Fruit fly (Drosophila melanogaster) Kc167 (cell line): ENCODE results near the gene CG17027.

Experiments used
- Myc ChIP-seq: fragments of >200 bp; optimal IDR thresholded peaks from 2 replicates; lab custom pipeline; 2017; ENCODE audit warnings: missing external identifiers
- Sin3A ChIP-seq: fragments of >200 bp; optimal IDR thresholded peaks from 2 replicates; lab custom pipeline; 2018; ENCODE audit warnings: missing external identifiers
- h ChIP-seq: fragments of >200 bp; optimal IDR thresholded peaks from 3 replicates; lab custom pipeline; 2018; ENCODE audit warnings: missing external identifiers
- insv ChIP-seq: fragments of >200 bp; optimal IDR thresholded peaks from 3 replicates; lab custom pipeline; 2018; ENCODE audit warnings: missing external identifiers
- psq ChIP-seq: fragments of >200 bp; optimal IDR thresholded peaks from 2 replicates; lab custom pipeline; 2017; ENCODE audit warnings: missing external identifiers
- ttk ChIP-seq: sonication (Bioruptor generic); optimal IDR thresholded peaks from 2 replicates; lab custom pipeline; 2017; ENCODE audit warnings: missing external identifiers

The CG17027 gene

DNA sequence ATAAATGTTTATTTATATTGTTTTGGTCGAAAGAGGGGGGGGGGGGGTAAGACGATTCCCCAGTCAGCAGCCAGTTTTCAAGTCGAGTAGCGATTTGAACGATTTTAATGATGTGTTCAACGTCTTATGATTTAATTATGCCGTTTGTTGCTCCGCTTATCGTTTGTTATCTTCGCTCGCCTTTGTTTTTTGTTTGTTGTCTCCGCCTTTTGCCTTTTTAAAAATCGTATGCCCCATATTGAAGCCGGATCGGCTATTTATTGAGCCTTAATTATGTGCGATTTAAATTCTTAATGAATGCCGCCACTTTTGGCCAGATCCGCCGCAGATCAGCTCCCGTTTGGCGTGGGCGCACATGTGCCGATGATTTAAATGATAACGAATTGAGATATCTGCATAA lies 34.6 kb downstream of the CG17027 start:
- TF ChIP-seq ttk = no peak
- no peak for TF ChIP-seq psq
- TF ChIP-seq Sin3A (lab: Kevin White, UChicago) = no peak

DNA sequence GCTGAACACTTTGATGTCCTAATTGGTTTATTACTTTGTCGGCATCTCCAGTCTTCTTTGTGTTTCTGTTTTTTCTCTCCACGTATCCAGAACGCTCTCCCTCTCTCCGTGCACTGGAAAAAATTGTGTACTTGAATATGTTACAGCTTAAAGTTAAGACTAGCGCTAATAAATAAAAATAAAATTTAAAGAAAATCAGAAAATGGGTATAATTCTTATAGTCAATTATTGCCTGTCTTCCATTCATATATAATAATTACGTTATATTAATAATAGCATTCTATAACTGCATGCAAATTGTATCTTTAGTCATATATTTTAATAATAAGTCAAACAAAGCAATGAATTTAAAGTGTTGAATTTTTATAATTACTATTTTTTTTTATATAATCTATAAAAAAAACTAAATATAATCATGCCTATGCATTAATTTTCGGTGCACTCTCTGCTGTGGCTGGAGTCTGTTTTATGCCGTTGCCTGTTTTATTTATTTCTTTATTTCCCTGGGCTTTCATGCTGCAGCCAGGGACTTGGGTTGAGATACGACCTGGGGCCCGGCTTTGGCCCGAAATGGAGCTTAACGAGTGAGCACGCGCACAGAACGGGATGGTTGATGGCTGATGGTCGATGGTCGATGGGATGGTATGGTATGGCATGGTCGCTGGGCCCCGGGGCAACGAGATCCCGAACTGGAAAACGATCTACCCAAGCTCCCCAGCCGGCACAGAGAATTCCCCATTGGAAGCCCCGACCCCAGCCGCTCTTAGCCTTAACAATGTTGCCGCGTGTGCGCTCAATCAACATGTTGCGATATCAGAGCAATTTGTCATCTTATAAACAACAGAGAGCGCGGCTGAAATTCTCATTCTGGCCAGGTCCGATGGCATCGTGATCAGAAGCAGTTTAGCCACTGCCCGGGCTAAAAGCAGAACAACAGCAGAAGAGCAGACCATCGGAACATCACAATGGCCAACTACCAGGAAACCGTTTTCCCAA lies 36.2 kb downstream of the CG17027 start:
- TF ChIP-seq Myc = no peak
- TF ChIP-seq h (lab: Kevin White, UChicago) = no peak

DNA sequence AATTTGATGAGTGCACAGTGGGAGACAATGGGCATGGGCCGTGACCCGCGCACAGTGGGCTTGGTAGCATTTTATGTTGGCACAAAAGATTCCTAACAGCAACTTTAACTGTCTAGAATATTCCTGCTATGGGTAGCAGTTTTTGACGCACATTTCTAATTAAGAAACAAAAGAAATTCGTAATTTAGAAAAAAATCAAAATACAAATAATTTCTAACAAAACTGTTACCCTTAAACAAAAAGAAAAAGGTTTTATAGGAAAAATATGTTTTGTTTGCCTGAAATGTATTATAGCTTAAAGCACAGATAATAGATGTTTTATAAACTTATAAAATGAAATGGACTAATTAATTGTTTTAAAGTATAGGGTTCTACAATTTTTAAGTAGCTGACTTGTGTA lies 37.0 kb downstream of the CG17027 start:
- TF ChIP-seq insv (lab: Kevin White, UChicago) (no peak), Sin3A (lab: Kevin White, UChicago) (no peak), ttk (no peak), Myc (no peak), h (lab: Kevin White, UChicago) (no peak), psq (no peak)

DNA sequence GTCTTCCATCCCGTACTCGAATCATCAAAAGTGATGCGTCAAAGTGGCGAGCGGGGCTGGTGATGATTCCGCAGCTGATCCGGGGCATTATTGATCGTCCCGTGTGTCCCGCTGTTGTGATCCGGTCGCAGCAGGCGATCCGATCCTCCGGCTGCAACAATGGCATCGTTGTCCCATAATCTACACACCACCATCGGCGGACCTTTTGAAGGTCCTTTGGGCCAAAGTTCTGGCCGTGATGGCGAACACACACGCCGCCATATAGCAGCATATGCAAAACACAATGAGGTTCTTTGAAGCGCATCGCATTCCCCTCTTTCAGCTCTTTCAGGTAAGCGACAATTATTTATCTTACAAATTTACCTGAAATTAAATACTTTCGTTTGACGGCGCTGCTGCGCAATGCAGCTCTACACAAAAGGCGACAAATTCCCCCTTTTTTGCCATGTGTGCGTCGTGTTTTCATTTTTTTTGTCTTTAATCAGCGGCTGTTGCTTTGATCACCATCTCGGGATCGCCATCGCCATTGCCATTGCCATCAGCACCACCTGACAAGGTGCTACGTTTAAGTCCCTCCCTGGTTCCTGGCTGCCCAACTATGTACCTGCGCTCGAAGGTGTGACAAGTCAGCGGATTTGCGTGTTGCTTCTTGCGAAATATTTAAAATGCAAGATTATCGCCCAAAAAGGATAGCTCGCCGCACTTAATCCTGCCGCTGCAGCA lies 37.8 kb downstream of the CG17027 start:
- TF ChIP-seq Sin3A (lab: Kevin White, UChicago) (no peak), psq (no peak), ttk (no peak), Myc (no peak), h (lab: Kevin White, UChicago) (no peak), insv (lab: Kevin White, UChicago) (no peak)

DNA sequence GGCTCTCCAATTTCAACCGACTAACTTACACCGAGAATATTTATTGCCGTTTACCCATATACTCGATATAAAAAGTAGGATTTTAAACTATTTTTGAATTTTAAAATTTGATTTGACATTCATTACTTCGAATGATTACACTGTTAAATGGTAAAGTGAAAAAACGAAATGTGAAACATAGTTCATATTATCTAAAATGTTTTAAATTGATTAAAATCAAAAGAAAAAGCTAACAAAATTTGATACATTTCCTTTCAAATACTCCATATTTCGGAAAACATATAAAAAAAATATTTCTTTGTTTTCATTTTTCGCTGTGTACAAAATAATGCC lies 38.3 kb downstream of the CG17027 start:
- TF ChIP-seq Sin3A (lab: Kevin White, UChicago) (no peak), ttk (no peak), Myc (no peak), psq (no peak), insv (lab: Kevin White, UChicago) (no peak), h (lab: Kevin White, UChicago) (no peak)

DNA sequence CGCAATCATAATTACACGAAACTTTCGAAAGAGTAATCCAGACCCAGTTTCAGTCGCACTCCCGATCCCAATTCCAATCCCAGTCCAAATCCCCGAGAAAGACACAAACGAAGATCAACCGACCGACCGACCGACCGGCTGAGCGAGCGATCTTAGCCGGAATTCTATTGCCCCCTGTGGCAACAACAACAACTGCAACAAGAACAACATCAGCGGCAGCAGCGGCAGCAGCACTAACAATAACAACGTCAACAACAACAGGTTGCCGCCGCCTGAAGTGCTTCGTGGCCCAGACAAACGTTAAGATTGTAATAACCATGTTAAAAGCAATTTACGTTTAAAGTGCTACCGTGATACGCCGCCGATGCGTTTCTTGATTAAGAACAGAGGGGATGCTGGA lies 38.8 kb downstream of the CG17027 start:
- TF ChIP-seq Sin3A (lab: Kevin White, UChicago) (no peak), insv (lab: Kevin White, UChicago) (no peak), Myc (no peak), h (lab: Kevin White, UChicago) (no peak), ttk (no peak), psq (no peak)

DNA sequence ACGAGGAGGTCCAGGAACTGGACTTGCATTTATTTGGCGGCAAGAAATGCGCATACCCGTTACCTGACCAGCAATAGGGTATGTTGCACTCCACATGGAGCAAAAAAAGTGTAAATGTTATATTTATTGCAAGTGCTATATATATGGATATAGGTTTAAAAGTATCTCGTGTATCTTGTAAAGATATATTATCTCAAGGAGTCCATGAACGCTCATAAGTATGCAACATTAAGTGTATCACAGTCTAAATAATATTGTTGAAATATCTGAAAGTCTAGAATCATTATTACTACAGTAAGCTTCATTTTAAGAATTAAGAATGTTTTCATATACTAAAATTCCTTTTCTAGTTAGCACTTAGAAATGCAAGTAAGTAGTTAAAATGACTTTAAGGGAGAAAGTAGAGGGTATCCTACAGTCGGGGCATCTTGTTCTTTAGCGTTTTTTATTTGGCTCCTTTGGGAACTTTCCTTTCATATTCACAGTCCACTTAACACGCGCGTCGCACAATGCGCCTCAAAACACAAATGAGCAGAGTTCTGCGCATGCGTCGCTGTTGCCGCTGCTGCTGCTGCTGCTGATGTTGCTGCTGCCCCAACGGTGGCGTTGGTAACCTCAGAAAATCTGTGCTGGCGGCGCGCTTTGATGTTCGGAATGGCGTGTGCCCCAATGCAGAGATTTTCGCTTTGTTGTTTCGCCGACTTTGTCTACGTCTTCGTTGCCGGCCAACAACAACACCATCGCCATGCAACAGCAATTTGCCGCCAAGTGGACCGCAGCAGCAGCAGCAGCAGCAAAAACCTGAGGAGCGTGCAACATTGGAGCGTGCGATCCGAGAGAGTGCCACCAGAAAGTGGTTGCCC lies 39.5 kb downstream of the CG17027 start:
- TF ChIP-seq Myc (no peak), insv (lab: Kevin White, UChicago) (no peak), h (lab: Kevin White, UChicago) (no peak), Sin3A (lab: Kevin White, UChicago) (no peak), psq (no peak), ttk (no peak)

DNA sequence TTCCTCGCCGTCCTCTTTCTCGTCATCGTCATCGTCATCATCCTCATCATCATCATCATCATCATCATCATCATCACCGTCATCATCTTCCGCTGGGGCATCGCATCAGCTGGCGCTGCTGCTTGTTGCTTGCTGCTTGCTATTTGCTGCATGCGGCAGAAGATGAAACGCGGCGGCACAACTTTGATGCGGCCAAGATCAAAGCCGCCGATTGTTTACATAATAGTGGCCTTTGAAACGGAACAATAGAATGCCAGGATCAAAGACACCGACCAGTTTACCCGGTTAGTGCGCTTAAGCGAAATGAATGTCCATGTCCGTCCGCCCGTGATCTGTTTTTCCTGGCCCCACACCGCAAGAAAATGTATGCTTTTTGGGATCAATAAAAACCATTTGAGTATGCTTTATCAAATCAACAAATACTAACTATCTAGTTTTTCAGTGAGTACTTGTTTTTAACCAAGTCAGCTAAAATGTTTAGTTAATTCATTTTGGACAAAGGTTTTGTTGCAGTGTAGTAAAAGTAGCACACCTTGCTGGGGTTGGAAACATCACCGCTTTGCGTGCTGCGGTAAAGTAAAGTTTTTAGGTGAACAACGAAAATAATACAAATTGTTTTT lies 41.3 kb downstream of the CG17027 start:
- TF ChIP-seq psq (no peak), Myc (no peak), Sin3A (lab: Kevin White, UChicago) (no peak)

DNA sequence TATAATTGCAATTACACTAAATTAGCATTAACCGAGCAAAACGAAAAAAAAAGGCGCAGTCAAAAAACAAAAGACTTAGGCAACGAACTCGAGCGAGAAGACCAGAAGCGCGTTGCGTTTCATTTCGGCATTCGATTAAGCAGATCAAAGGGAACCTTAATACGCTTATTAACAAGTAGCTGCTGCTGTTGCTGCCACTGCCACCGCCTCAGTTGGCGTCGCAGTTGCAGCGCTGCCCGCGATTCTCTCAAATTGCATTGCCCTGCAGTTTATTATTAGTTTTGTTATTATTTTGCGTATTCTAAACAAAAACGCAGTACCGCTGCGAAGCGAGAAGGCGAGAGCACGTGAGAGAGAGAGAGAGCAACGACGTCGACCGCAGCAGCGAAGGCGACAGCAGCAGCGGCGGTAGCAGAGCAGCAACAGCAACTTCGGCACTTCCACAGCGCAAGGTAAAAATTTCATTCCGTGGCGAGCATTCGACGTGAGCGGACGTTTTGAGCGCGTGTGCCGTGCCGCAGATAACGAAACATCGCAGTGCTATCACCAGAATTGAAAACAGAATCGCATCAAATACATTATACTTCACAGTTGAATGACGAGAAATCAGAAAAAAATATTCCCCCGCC lies 43.2 kb downstream of the CG17027 start, which contains the start of gene Notum:
Gene Notum, plus strand, starts transcription at position 461 of the 629 bp plus-strand sequence.
- TF ChIP-seq ttk (no peak), psq (no peak), h (lab: Kevin White, UChicago) (no peak), Myc (no peak), Sin3A (lab: Kevin White, UChicago) (no peak), insv (lab: Kevin White, UChicago) (no peak)

DNA sequence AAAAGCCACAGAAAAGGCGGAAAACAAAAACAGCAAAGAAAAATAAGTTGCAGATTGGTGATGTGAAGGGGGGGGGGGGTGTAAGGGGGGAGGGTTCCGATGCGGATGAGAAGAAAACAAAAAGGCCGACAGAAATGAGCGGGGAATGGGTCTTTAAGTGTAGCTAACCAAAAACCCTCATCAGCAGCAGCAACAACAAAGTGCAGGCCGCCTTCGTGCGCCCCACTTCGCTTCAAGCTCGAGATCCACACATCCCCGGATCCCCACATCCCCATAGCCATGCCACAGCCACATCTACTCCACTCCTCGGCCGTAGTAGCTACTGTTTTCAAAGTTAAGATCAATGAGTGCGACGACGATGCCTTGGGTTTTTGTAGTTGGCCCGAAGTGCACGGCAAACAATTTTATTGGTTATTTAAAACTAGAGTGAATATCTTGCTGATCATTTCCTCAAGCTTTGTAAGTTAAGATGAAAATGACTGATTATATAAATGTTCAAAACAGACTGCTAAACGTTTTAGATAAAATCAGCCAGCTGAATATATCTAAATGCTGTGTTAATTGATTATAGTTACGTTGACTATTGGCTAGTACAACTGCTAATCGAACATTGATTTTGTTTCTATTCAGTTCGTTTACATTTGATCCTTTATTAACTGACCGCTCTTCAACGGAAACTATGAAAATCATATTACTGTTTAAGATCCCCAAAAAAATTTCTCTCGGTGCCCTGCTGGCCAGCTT lies 44.5 kb downstream of the CG17027 start:
- TF ChIP-seq psq = no peak
- TF ChIP-seq insv (lab: Kevin White, UChicago) = no peak
- no peak for TF ChIP-seq Sin3A (lab: Kevin White, UChicago)
- no peak for TF ChIP-seq ttk
- no peak for TF ChIP-seq Myc
- TF ChIP-seq h (lab: Kevin White, UChicago) = no peak
